Worm (Caenorhabditis elegans): ENCODE measurements around the gene lev-9.

- no peak for TF ChIP-seq ceh-88 (GFP tag; IDR thresholded peaks at IDR 0.05)
- no peak for TF ChIP-seq fkh-10 (GFP tag; optimal IDR thresholded peaks at IDR 0.05)
- no peak for TF ChIP-seq ces-1 (GFP tag; optimal IDR thresholded peaks at IDR 0.05)
- no peak for TF ChIP-seq sox-4 (tag; optimal IDR thresholded peaks at IDR 0.05)
- no peak for TF ChIP-seq nhr-76 (tag; optimal IDR thresholded peaks at IDR 0.05)
- TF ChIP-seq fkh-8 (tag; optimal IDR thresholded peaks at IDR 0.05): no peak
- TF ChIP-seq rnt-1 (tag; optimal IDR thresholded peaks at IDR 0.05): no peak
- TF ChIP-seq pag-3 (tag; optimal IDR thresholded peaks at IDR 0.05; ENCODE audit: borderline replicate concordance, insufficient read depth): no peak
- TF ChIP-seq mdl-1 (tag; optimal IDR thresholded peaks at IDR 0.05): no peak
- no peak for TF ChIP-seq tbx-2 (tag; optimal IDR thresholded peaks at IDR 0.05)
Observed at ce11 chrX:6278296-6278695, 13.2 kb downstream of the lev-9 start.

Data from whole organism, L1 larva.